Fruit fly (Drosophila melanogaster): ENCODE results near the gene a10.

- TF ChIP-seq lola (GFP tag; optimal IDR thresholded peaks at IDR 0.05), result no peak
- no peak for TF ChIP-seq Dfd (GFP tag; optimal IDR thresholded peaks at IDR 0.05)
- no peak for TF ChIP-seq Rel (GFP tag; optimal IDR thresholded peaks at IDR 0.05)
- no peak for TF ChIP-seq Rel (tag; optimal IDR thresholded peaks at IDR 0.05)
- TF ChIP-seq CrebA (GFP tag; optimal IDR thresholded peaks at IDR 0.05; ENCODE audit: borderline replicate concordance), result no peak
- no peak for TF ChIP-seq psq (GFP tag; optimal IDR thresholded peaks at IDR 0.05)
- no peak for TF ChIP-seq Jra (GFP tag; optimal IDR thresholded peaks at IDR 0.05)
- TF ChIP-seq woc (GFP tag; optimal IDR thresholded peaks at IDR 0.05), result no peak
- TF ChIP-seq N (GFP tag; optimal IDR thresholded peaks at IDR 0.05), result no peak
- no peak for TF ChIP-seq br (GFP tag; optimal IDR thresholded peaks at IDR 0.05)
- TF ChIP-seq Dif (GFP tag; optimal IDR thresholded peaks at IDR 0.05; ENCODE audit: partially characterized antibody), result no peak
- no peak for TF ChIP-seq h (GFP tag; optimal IDR thresholded peaks at IDR 0.05)
- no peak for TF ChIP-seq dl (GFP tag; optimal IDR thresholded peaks at IDR 0.05; ENCODE audit: insufficient read depth in 1 of 2, partially characterized antibody in 2 of 2)
- no peak for TF ChIP-seq usp (GFP tag; optimal IDR thresholded peaks at IDR 0.05)
Measured at dm6 chr3L:16978406-16978805, 45.1 kb downstream of the a10 start.

Measured in whole organism, wandering third instar larva.